Fruit fly (Drosophila melanogaster): ENCODE results near the gene CG13476.
A peak's percentile ranks its signal among the peaks of the same experiment; 100 is the strongest.

CG13476 gene

dm6 chr3L:14728460-14728859 lies 23.2 kb downstream of the CG13476 start, which contains the start of gene CG13473:
Gene CG13473 (plus strand): TSS chr3L:14728760.
- TF ChIP-seq Hnf4 (GFP tag; optimal IDR thresholded peaks at IDR 0.05) (no peak), sv (GFP tag; optimal IDR thresholded peaks at IDR 0.05) (no peak)

- TF ChIP-seq CrebA (GFP tag; optimal IDR thresholded peaks at IDR 0.05; ENCODE audit: borderline replicate concordance) (no peak), Dif (GFP tag; optimal IDR thresholded peaks at IDR 0.05; ENCODE audit: partially characterized antibody) (no peak), Abd-B (GFP tag; optimal IDR thresholded peaks at IDR 0.05) (no peak), brk (GFP tag; optimal IDR thresholded peaks at IDR 0.05) (no peak), pan (optimal IDR thresholded peaks at IDR 0.05) (no peak), h (GFP tag; optimal IDR thresholded peaks at IDR 0.05) (no peak), jim (GFP tag; optimal IDR thresholded peaks at IDR 0.05) (no peak), usp (GFP tag; optimal IDR thresholded peaks at IDR 0.05) (no peak)
Measured at dm6 chr3L:14731790-14732189, 26.5 kb downstream of the CG13476 start.

- no peak for TF ChIP-seq Vsx2 (GFP tag; optimal IDR thresholded peaks at IDR 0.05; ENCODE audit: partially characterized antibody)
- no peak for TF ChIP-seq Myc (optimal IDR thresholded peaks at IDR 0.05)
- TF ChIP-seq Dfd (GFP tag; optimal IDR thresholded peaks at IDR 0.05), result no peak
- no peak for TF ChIP-seq Jra (GFP tag; optimal IDR thresholded peaks at IDR 0.05)
- no peak for TF ChIP-seq CG32264 (GFP tag; optimal IDR thresholded peaks at IDR 0.05)
- no peak for TF ChIP-seq jim (GFP tag; optimal IDR thresholded peaks at IDR 0.05)
- TF ChIP-seq usp (GFP tag; optimal IDR thresholded peaks at IDR 0.05), result no peak
Measured at dm6 chr3L:14733417-14733816, 28.2 kb downstream of the CG13476 start, which contains the start of gene CG13471. Gene CG13471 (minus strand): TSS chr3L:14733517.

dm6 chr3L:14743106-14743692 lies 37.9 kb downstream of the CG13476 start:
- no peak for TF ChIP-seq Dif (GFP tag; optimal IDR thresholded peaks at IDR 0.05; ENCODE audit: partially characterized antibody)
- TF ChIP-seq HLH106 (tag; optimal IDR thresholded peaks at IDR 0.05), result no peak
- TF ChIP-seq CrebA (GFP tag; optimal IDR thresholded peaks at IDR 0.05; ENCODE audit: borderline replicate concordance), result no peak
- TF ChIP-seq usp (GFP tag; optimal IDR thresholded peaks at IDR 0.05), result no peak
- peak; percentile 90 for TF ChIP-seq psq (GFP tag; optimal IDR thresholded peaks at IDR 0.05)
- TF ChIP-seq woc (GFP tag; optimal IDR thresholded peaks at IDR 0.05), result no peak
- no peak for TF ChIP-seq dsf (GFP tag; optimal IDR thresholded peaks at IDR 0.05; ENCODE audit: borderline replicate concordance)
- peak; percentile 2 for TF ChIP-seq brk (GFP tag; optimal IDR thresholded peaks at IDR 0.05)

dm6 chr3L:14751056-14751671 lies 45.9 kb downstream of the CG13476 start:
- TF ChIP-seq sage (GFP tag; optimal IDR thresholded peaks at IDR 0.05), result no peak
- TF ChIP-seq Dfd (GFP tag; optimal IDR thresholded peaks at IDR 0.05), result peak; percentile 91

- peak; percentile 89 for TF ChIP-seq Dfd (GFP tag; optimal IDR thresholded peaks at IDR 0.05)
- no peak for TF ChIP-seq woc (GFP tag; optimal IDR thresholded peaks at IDR 0.05)
- no peak for TF ChIP-seq fru (GFP tag; optimal IDR thresholded peaks at IDR 0.05)
Measured at dm6 chr3L:14752816-14753215, 47.6 kb downstream of the CG13476 start.

- TF ChIP-seq ey (GFP tag; optimal IDR thresholded peaks at IDR 0.05) (no peak), Sp1 (GFP tag; optimal IDR thresholded peaks at IDR 0.05) (no peak), h (GFP tag; optimal IDR thresholded peaks at IDR 0.05) (peak; percentile 77), Jra (GFP tag; optimal IDR thresholded peaks at IDR 0.05) (peak; percentile 64), sage (GFP tag; optimal IDR thresholded peaks at IDR 0.05) (no peak), OdsH (GFP tag; optimal IDR thresholded peaks at IDR 0.05) (no peak), Hnf4 (GFP tag; optimal IDR thresholded peaks at IDR 0.05) (peak; percentile 71), dsf (GFP tag; optimal IDR thresholded peaks at IDR 0.05; ENCODE audit: borderline replicate concordance) (no peak), pan (optimal IDR thresholded peaks at IDR 0.05) (no peak), Mio (GFP tag; optimal IDR thresholded peaks at IDR 0.05) (no peak), foxo (GFP tag; optimal IDR thresholded peaks at IDR 0.05) (no peak), rgr (GFP tag; optimal IDR thresholded peaks at IDR 0.05) (no peak), psq (GFP tag; optimal IDR thresholded peaks at IDR 0.05) (no peak), HLH106 (tag; optimal IDR thresholded peaks at IDR 0.05) (no peak), Myc (optimal IDR thresholded peaks at IDR 0.05) (no peak), CG9705 (GFP tag; optimal IDR thresholded peaks at IDR 0.05) (no peak), GATAd (GFP tag; optimal IDR thresholded peaks at IDR 0.05) (no peak), sv (GFP tag; optimal IDR thresholded peaks at IDR 0.05) (no peak), dl (GFP tag; optimal IDR thresholded peaks at IDR 0.05; ENCODE audit: insufficient read depth in 1 of 2, partially characterized antibody in 2 of 2) (peak; percentile 39 to 83), woc (GFP tag; optimal IDR thresholded peaks at IDR 0.05) (no peak), N (GFP tag; optimal IDR thresholded peaks at IDR 0.05) (no peak), Dif (GFP tag; optimal IDR thresholded peaks at IDR 0.05; ENCODE audit: partially characterized antibody) (peak; percentile 89), CG32264 (GFP tag; optimal IDR thresholded peaks at IDR 0.05) (peak; percentile 55), Dfd (GFP tag; optimal IDR thresholded peaks at IDR 0.05) (no peak), jim (GFP tag; optimal IDR thresholded peaks at IDR 0.05) (peak; percentile 52), Vsx2 (GFP tag; optimal IDR thresholded peaks at IDR 0.05; ENCODE audit: partially characterized antibody) (peak; percentile 86), brk (GFP tag; optimal IDR thresholded peaks at IDR 0.05) (peak; percentile 36), lola (GFP tag; optimal IDR thresholded peaks at IDR 0.05) (no peak), CrebA (GFP tag; optimal IDR thresholded peaks at IDR 0.05; ENCODE audit: borderline replicate concordance) (peak; percentile 80)
Measured at dm6 chr3L:14755046-14755643, 49.9 kb downstream of the CG13476 start.
